Fruit fly (Drosophila melanogaster) S2 (cell line): ENCODE results near the gene CG13722.

ENCODE experiments used
- CG8478 ChIP-seq: fragments of >200 bp; optimal IDR thresholded peaks from 2 replicates; lab custom pipeline; 2018
- CTCF ChIP-seq, 2 experiments: fragments of >200 bp; optimal IDR thresholded peaks; 2 replicates each; lab custom pipeline; 2018

DNA sequence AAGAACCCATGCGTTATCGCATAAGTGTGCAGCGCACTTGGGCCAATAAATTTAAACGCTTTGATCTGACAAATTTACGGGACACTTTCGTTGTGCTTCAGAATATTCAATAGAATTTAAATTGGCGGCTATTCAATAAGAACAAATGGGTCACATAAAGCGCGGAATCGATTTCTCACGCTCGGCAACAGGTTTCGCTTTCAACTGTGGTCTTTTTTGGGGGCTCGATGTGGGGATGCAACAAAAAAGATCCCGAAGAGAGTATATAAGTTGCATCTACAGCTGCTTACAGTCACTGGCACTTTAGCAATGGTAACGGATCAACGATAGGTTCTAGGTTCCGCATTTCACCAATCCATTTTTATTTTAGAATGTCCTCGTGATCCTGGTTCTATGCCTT, 18.0 kb downstream of the CG13722 start, which contains the start of gene CG11349:
- TF ChIP-seq CG8478 (lab: Kevin White, UChicago): no peak
- TF ChIP-seq CTCF (optimal IDR thresholded peaks at IDR 0.05; lab: Kevin White, UChicago): no peak
